Worm (Caenorhabditis elegans): Measurements from ENCODE around the gene F36H5.12.

The F36H5.12 gene

ce11 chrII:1744183-1744582 lies 1.5 kb downstream of the F36H5.12 start, which contains the start of gene clec-19:
clec-19 (plus strand) TSS chrII:1744483.
- TF ChIP-seq duxl-1 (tag; optimal IDR thresholded peaks at IDR 0.05; ENCODE audit: poor library complexity) (no peak), ztf-7 (tag; optimal IDR thresholded peaks at IDR 0.05) (no peak), unc-62 (GFP tag; optimal IDR thresholded peaks at IDR 0.05 in 1 of 2) (no peak), unc-62 (tag; optimal IDR thresholded peaks at IDR 0.05) (no peak), Y5F2A.4 (GFP tag; optimal IDR thresholded peaks at IDR 0.05) (no peak), fos-1 (tag; optimal IDR thresholded peaks at IDR 0.05) (no peak), D1046.2 (GFP tag; IDR thresholded peaks at IDR 0.05) (no peak), Y75B8A.6 (GFP tag; IDR thresholded peaks at IDR 0.05) (no peak), zip-2 (tag; optimal IDR thresholded peaks at IDR 0.05) (no peak), set-16 (GFP tag; IDR thresholded peaks at IDR 0.05) (no peak), madf-5 (GFP tag; IDR thresholded peaks at IDR 0.05) (no peak), saeg-2 (GFP tag; IDR thresholded peaks at IDR 0.05) (no peak), ama-1 (optimal IDR thresholded peaks at IDR 0.05) (no peak), snpc-1.2 (GFP tag; IDR thresholded peaks at IDR 0.05) (no peak), nhr-237 (tag; optimal IDR thresholded peaks at IDR 0.05) (no peak), nhr-48 (tag; optimal IDR thresholded peaks at IDR 0.05) (no peak)

ce11 chrII:1750413-1750812 lies 7.8 kb downstream of the F36H5.12 start, which contains the start of the genes F36H5.13 and F36H5.8:
F36H5.13 (minus strand) TSS chrII:1750513.
F36H5.8 (minus strand) TSS chrII:1750686.
- TF ChIP-seq aha-1 (tag) (peak; percentile 9), dve-1 (tag; optimal IDR thresholded peaks at IDR 0.05; ENCODE audit: insufficient read depth) (no peak)

ce11 chrII:1752990-1753389 lies 10.4 kb downstream of the F36H5.12 start, which contains the start of gene F36H5.9:
F36H5.9 (minus strand) TSS chrII:1753090.
- no peak for TF ChIP-seq lir-3 (tag; optimal IDR thresholded peaks at IDR 0.05)
- no peak for TF ChIP-seq hlh-11 (tag; optimal IDR thresholded peaks at IDR 0.05)
- no peak for TF ChIP-seq vab-7 (GFP tag; IDR thresholded peaks at IDR 0.05)
- no peak for TF ChIP-seq ceh-44 (GFP tag; IDR thresholded peaks at IDR 0.05)
- no peak for TF ChIP-seq daf-19 (GFP tag; conservative IDR thresholded peaks at IDR 0.05)
- TF ChIP-seq dmd-6 (GFP tag; IDR thresholded peaks at IDR 0.05), result no peak
- TF ChIP-seq tra-1 (GFP tag; IDR thresholded peaks at IDR 0.05), result no peak
- TF ChIP-seq duxl-1 (tag; optimal IDR thresholded peaks at IDR 0.05; ENCODE audit: poor library complexity), result no peak
- TF ChIP-seq madf-5 (GFP tag; IDR thresholded peaks at IDR 0.05), result no peak
- TF ChIP-seq ceh-62 (tag; optimal IDR thresholded peaks at IDR 0.05), result no peak
- TF ChIP-seq zag-1 (tag; optimal IDR thresholded peaks at IDR 0.05), result no peak
- TF ChIP-seq spr-3 (GFP tag; optimal IDR thresholded peaks at IDR 0.05), result no peak
- no peak for TF ChIP-seq unc-39 (tag; optimal IDR thresholded peaks at IDR 0.05)

DNA sequence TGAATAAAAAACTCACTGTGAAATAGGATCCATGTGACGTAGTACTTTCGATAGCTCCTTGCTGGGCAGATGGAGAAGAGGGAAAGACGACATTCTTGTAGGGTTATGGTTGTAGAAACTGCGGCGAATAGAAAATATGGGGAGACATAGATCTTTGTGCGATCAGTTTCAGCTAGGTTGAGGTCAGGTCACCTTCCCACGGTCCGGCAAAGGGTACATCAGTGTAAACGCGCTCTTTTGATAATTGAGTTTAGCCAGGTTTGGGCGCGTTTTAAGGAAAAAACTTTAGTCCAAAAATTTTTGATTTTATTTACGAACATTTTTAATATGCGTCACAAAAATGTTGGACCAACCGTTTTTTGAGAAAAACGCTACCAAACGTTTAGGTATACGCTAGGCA lies 13.4 kb downstream of the F36H5.12 start, which contains the start of gene F36H5.17:
TSS of gene F36H5.17 (minus strand) at position 101 of the 400 bp plus-strand sequence.
- no peak for TF ChIP-seq attf-4 (tag; optimal IDR thresholded peaks at IDR 0.05)
- no peak for TF ChIP-seq arid-1 (GFP tag; conservative IDR thresholded peaks at IDR 0.05)
- TF ChIP-seq ztf-7 (tag; optimal IDR thresholded peaks at IDR 0.05), result no peak
- no peak for TF ChIP-seq aly-2 (tag; optimal IDR thresholded peaks at IDR 0.05)
- TF ChIP-seq nhr-25 (tag; optimal IDR thresholded peaks at IDR 0.05; ENCODE audit: borderline replicate concordance, insufficient read depth), result no peak
- TF ChIP-seq tra-1 (GFP tag; IDR thresholded peaks at IDR 0.05), result no peak
- no peak for TF ChIP-seq zfp-3 (GFP tag; conservative IDR thresholded peaks at IDR 0.05)
- no peak for TF ChIP-seq ceh-28 (tag; optimal IDR thresholded peaks at IDR 0.05)
- no peak for TF ChIP-seq nhr-42 (GFP tag; IDR thresholded peaks at IDR 0.05)
- no peak for TF ChIP-seq ctbp-1 (GFP tag; IDR thresholded peaks at IDR 0.05)
- no peak for TF ChIP-seq php-3 (GFP tag; IDR thresholded peaks at IDR 0.05)
- TF ChIP-seq nhr-10 (tag; optimal IDR thresholded peaks at IDR 0.05), result no peak
- TF ChIP-seq rbr-2 (tag; optimal IDR thresholded peaks at IDR 0.05), result no peak

Measured in whole organism, L4 larva.